Fruit fly (Drosophila melanogaster): ENCODE data around the gene CG7330.

Gene CG7330

dm6 chr3L:18144620-18145019 is 4.1 kb upstream of the CG7330 start (continued):
- no peak for TF ChIP-seq Jarid2 (GFP tag; optimal IDR thresholded peaks at IDR 0.05)
- no peak for TF ChIP-seq al (GFP tag; IDR thresholded peaks at IDR 0.05)
- TF ChIP-seq CG15073 (GFP tag; optimal IDR thresholded peaks at IDR 0.05), result no peak
- no peak for TF ChIP-seq CG7928 (GFP tag; optimal IDR thresholded peaks at IDR 0.05)
- TF ChIP-seq CG8924 (tag; optimal IDR thresholded peaks at IDR 0.05), result no peak
- TF ChIP-seq en (GFP tag; optimal IDR thresholded peaks at IDR 0.05), result no peak
- TF ChIP-seq zfh1 (GFP tag; IDR thresholded peaks at IDR 0.05), result no peak
- TF ChIP-seq CG17328 (GFP tag; IDR thresholded peaks at IDR 0.05), result no peak
- no peak for TF ChIP-seq twi (tag; optimal IDR thresholded peaks at IDR 0.05)
- no peak for TF ChIP-seq esg (GFP tag; conservative IDR thresholded peaks at IDR 0.05)
- no peak for TF ChIP-seq HLH54F (GFP tag; optimal IDR thresholded peaks at IDR 0.05)
- no peak for TF ChIP-seq ewg (GFP tag; optimal IDR thresholded peaks at IDR 0.05)
- no peak for TF ChIP-seq dimm (GFP tag; IDR thresholded peaks at IDR 0.05)
- TF ChIP-seq trem (tag; optimal IDR thresholded peaks at IDR 0.05), result no peak
- TF ChIP-seq lab (GFP tag; optimal IDR thresholded peaks at IDR 0.05), result peak; percentile 58
- TF ChIP-seq CG32532 (GFP tag; IDR thresholded peaks at IDR 0.05), result no peak
- TF ChIP-seq CG8388 (GFP tag; optimal IDR thresholded peaks at IDR 0.05), result no peak
- no peak for TF ChIP-seq CG32767 (GFP tag; IDR thresholded peaks at IDR 0.05)
- TF ChIP-seq CG13624 (GFP tag; optimal IDR thresholded peaks at IDR 0.05), result no peak
- TF ChIP-seq Ptx1 (GFP tag; IDR thresholded peaks at IDR 0.05), result no peak
- no peak for TF ChIP-seq ash1 (GFP tag; optimal IDR thresholded peaks at IDR 0.05)
- TF ChIP-seq C15 (GFP tag; IDR thresholded peaks at IDR 0.05), result no peak
- no peak for TF ChIP-seq CG17361 (GFP tag; IDR thresholded peaks at IDR 0.05)
- no peak for TF ChIP-seq CG32772 (GFP tag; IDR thresholded peaks at IDR 0.05)
- TF ChIP-seq Doc2 (GFP tag; IDR thresholded peaks at IDR 0.05), result no peak
- TF ChIP-seq slbo (GFP tag; IDR thresholded peaks at IDR 0.05), result no peak
- no peak for TF ChIP-seq H15 (GFP tag; IDR thresholded peaks at IDR 0.05)
- no peak for TF ChIP-seq salm (tag; optimal IDR thresholded peaks at IDR 0.05)
- no peak for TF ChIP-seq Sox102F (GFP tag; optimal IDR thresholded peaks at IDR 0.05)
- TF ChIP-seq CG9797 (GFP tag; optimal IDR thresholded peaks at IDR 0.05), result no peak
- TF ChIP-seq row (GFP tag; IDR thresholded peaks at IDR 0.05), result no peak
- no peak for TF ChIP-seq CG31365 (tag; optimal IDR thresholded peaks at IDR 0.05)
- no peak for TF ChIP-seq z (GFP tag; IDR thresholded peaks at IDR 0.05)
- no peak for TF ChIP-seq CG11695 (GFP tag; IDR thresholded peaks at IDR 0.05)
- TF ChIP-seq CG3838 (GFP tag; optimal IDR thresholded peaks at IDR 0.05), result no peak
- TF ChIP-seq fd3F (GFP tag; optimal IDR thresholded peaks at IDR 0.05), result no peak
- no peak for TF ChIP-seq TFAM (GFP tag; optimal IDR thresholded peaks at IDR 0.05)
- TF ChIP-seq CG12104 (GFP tag; optimal IDR thresholded peaks at IDR 0.05), result no peak
- TF ChIP-seq Gsc (GFP tag; IDR thresholded peaks at IDR 0.05), result no peak
- TF ChIP-seq CG18262 (tag; optimal IDR thresholded peaks at IDR 0.05), result no peak
- TF ChIP-seq jumu (GFP tag; optimal IDR thresholded peaks at IDR 0.05), result no peak
- no peak for TF ChIP-seq Fer3 (tag; optimal IDR thresholded peaks at IDR 0.05)
- TF ChIP-seq pum (GFP tag; optimal IDR thresholded peaks at IDR 0.05), result no peak
- no peak for TF ChIP-seq CG4854 (GFP tag; optimal IDR thresholded peaks at IDR 0.05)
- no peak for TF ChIP-seq CG7556 (GFP tag; optimal IDR thresholded peaks at IDR 0.05)
- TF ChIP-seq Drgx (GFP tag; IDR thresholded peaks at IDR 0.05), result no peak
- TF ChIP-seq Deaf1 (tag; optimal IDR thresholded peaks at IDR 0.05), result no peak
- TF ChIP-seq CG12769 (tag; optimal IDR thresholded peaks at IDR 0.05), result peak; percentile 73
- TF ChIP-seq mirr (GFP tag; optimal IDR thresholded peaks at IDR 0.05), result no peak
- no peak for TF ChIP-seq CG17385 (GFP tag; optimal IDR thresholded peaks at IDR 0.05)
- no peak for TF ChIP-seq gsb-n (tag; optimal IDR thresholded peaks at IDR 0.05)
- no peak for TF ChIP-seq Nf-YC (tag; optimal IDR thresholded peaks at IDR 0.05)
- TF ChIP-seq vfl (GFP tag; optimal IDR thresholded peaks at IDR 0.05), result no peak

Measured in whole organism, embryonic.